Worm (Caenorhabditis elegans) whole organism, L4 larva: ENCODE measurements around the gene tmed-13.

Experiments used
- F10B5.3 ChIP-seq: sonication (generic microtip); optimal IDR thresholded peaks from 2 replicates; lab custom pipeline; 2016; ENCODE audit warnings: mild to moderate bottlenecking, missing genetic modification characterization, missing compliant biosample characterization
- F26F4.8 ChIP-seq: fragments of 200-800 bp; sonication (Bioruptor generic); conservative IDR thresholded peaks from 2 replicates; pipeline ENCODE4 v1.3.6; 2022; ENCODE audit warnings: missing genetic modification characterization, missing compliant biosample characterization
- T26A8.4 ChIP-seq: fragments of 200-800 bp; sonication (Bioruptor generic); IDR thresholded peaks from 2 replicates; pipeline ENCODE4 v1.3.6; 2022; ENCODE audit warnings: missing genetic modification characterization, missing compliant biosample characterization
- Y48G9A.11 ChIP-seq: fragments of 200-800 bp; sonication (Bioruptor generic); IDR thresholded peaks from 2 replicates; pipeline ENCODE4 v1.3.6; 2022; ENCODE audit warnings: missing genetic modification reagents, missing genetic modification characterization, missing compliant biosample characterization
- Y5F2A.4 ChIP-seq: fragments of 200-800 bp; sonication (Bioruptor generic); optimal IDR thresholded peaks from 2 replicates; lab custom pipeline; 2018; ENCODE audit warnings: mild to moderate bottlenecking, missing genetic modification characterization, missing compliant biosample characterization
- ZK337.2 ChIP-seq: fragments of 200-800 bp; sonication (Bioruptor generic); IDR thresholded peaks from 2 replicates; pipeline ENCODE4 v1.3.6; 2022; ENCODE audit warnings: missing genetic modification reagents, missing genetic modification characterization, missing compliant biosample characterization
- ZK546.5 ChIP-seq, 2 experiments: sonication (generic microtip); optimal IDR thresholded peaks; 2 replicates each; lab custom pipeline; 2017; ENCODE audit warnings: missing biosample characterization in 2 of 2, missing genetic modification characterization in 2 of 2
- aha-1 ChIP-seq: fragments of 150-350 bp; peaks from one replicate; lab custom pipeline; 2014; ENCODE audit warnings: missing biosample characterization, missing genetic modification characterization
- aly-2 ChIP-seq: sonication (generic microtip); optimal IDR thresholded peaks from 2 replicates; lab custom pipeline; 2018; ENCODE audit warnings: missing biosample characterization, missing genetic modification characterization
- ama-1 ChIP-seq: fragments of 150-350 bp; optimal IDR thresholded peaks from 2 replicates; lab custom pipeline; 2014; ENCODE audit warnings: inconsistent platforms, mixed read lengths
- arid-1 ChIP-seq: fragments of 200-800 bp; sonication (Bioruptor generic); conservative IDR thresholded peaks from 2 replicates; pipeline ENCODE4 v1.3.6; 2022; ENCODE audit warnings: missing genetic modification reagents, missing genetic modification characterization, missing compliant biosample characterization
- ceh-62 ChIP-seq: sonication (generic microtip); optimal IDR thresholded peaks from 2 replicates; lab custom pipeline; 2017; ENCODE audit warnings: missing biosample characterization, missing genetic modification characterization
- ces-1 ChIP-seq: fragments of 150-350 bp; sonication (generic microtip); optimal IDR thresholded peaks from 4 replicates; lab custom pipeline; 2014; ENCODE audit warnings: missing biosample characterization, missing genetic modification reagents, missing genetic modification characterization
- ctbp-1 ChIP-seq: fragments of 200-800 bp; sonication (Bioruptor generic); IDR thresholded peaks from 2 replicates; pipeline ENCODE4 v1.3.6; 2022; ENCODE audit warnings: missing genetic modification reagents, missing genetic modification characterization, missing compliant biosample characterization
- daf-16 ChIP-seq, 3 experiments: sonication (generic microtip); optimal IDR thresholded peaks; 2 replicates each; lab custom pipeline; 2016 to 2017; ENCODE audit warnings: missing genetic modification characterization in 3 of 3, missing genetic modification reagents in 3 of 3, mild to moderate bottlenecking in 2 of 3, missing compliant biosample characterization in 2 of 3, missing biosample characterization in 1 of 3, moderate library complexity in 1 of 3
- daf-19 ChIP-seq: fragments of 200-800 bp; sonication (Bioruptor generic); conservative IDR thresholded peaks from 2 replicates; pipeline ENCODE4 v1.3.6; 2022; ENCODE audit warnings: missing genetic modification characterization, missing compliant biosample characterization
- dmd-6 ChIP-seq: fragments of 200-800 bp; sonication (Bioruptor generic); IDR thresholded peaks from 2 replicates; pipeline ENCODE4 v1.3.6; 2022; ENCODE audit warnings: missing genetic modification reagents, missing genetic modification characterization, missing compliant biosample characterization
- dmd-9 ChIP-seq: fragments of 200-800 bp; sonication (Bioruptor generic); IDR thresholded peaks from 2 replicates; pipeline ENCODE4 v1.3.6; 2022; ENCODE audit warnings: missing genetic modification reagents, missing genetic modification characterization, missing compliant biosample characterization
- dpl-1 ChIP-seq: fragments of 150-350 bp; optimal IDR thresholded peaks from 2 replicates; lab custom pipeline; 2014; ENCODE audit warnings: missing biosample characterization, missing genetic modification reagents, missing genetic modification characterization
- duxl-1 ChIP-seq: sonication (generic microtip); optimal IDR thresholded peaks from 2 replicates; lab custom pipeline; 2016; ENCODE audit warnings: mild to moderate bottlenecking, missing genetic modification characterization, moderate library complexity, missing compliant biosample characterization; ENCODE audit not compliant: poor library complexity
- egl-27 ChIP-seq: sonication (generic microtip); optimal IDR thresholded peaks from 3 replicates; lab custom pipeline; 2017; ENCODE audit warnings: missing biosample characterization, missing genetic modification reagents, missing genetic modification characterization
- fkh-10 ChIP-seq: fragments of 150-350 bp; optimal IDR thresholded peaks from 2 replicates; lab custom pipeline; 2014; ENCODE audit warnings: missing biosample characterization, missing genetic modification reagents, missing genetic modification characterization
- hlh-11 ChIP-seq: fragments of 200-800 bp; sonication (Bioruptor generic); optimal IDR thresholded peaks from 2 replicates; lab custom pipeline; 2018; ENCODE audit warnings: mild to moderate bottlenecking, missing genetic modification characterization, missing compliant biosample characterization
- hmg-1.1 ChIP-seq: fragments of 200-800 bp; sonication (Bioruptor generic); IDR thresholded peaks from 2 replicates; pipeline ENCODE4 v1.3.6; 2022; ENCODE audit warnings: missing genetic modification reagents, missing genetic modification characterization, missing compliant biosample characterization
- lin-1 ChIP-seq: fragments of 200-800 bp; sonication (Bioruptor generic); IDR thresholded peaks from 2 replicates; pipeline ENCODE4 v1.3.6; 2022; ENCODE audit warnings: missing genetic modification reagents, missing genetic modification characterization, missing compliant biosample characterization
- lin-13 ChIP-seq: fragments of 150-350 bp; optimal IDR thresholded peaks from 2 replicates; lab custom pipeline; 2014; ENCODE audit warnings: missing biosample characterization, missing genetic modification reagents, missing genetic modification characterization
- lin-38 ChIP-seq: fragments of 200-800 bp; sonication (Bioruptor generic); IDR thresholded peaks from 2 replicates; pipeline ENCODE4 v1.3.6; 2022; ENCODE audit warnings: missing genetic modification reagents, missing genetic modification characterization, missing compliant biosample characterization
- lin-39 ChIP-seq: fragments of 150-350 bp; optimal IDR thresholded peaks from 2 replicates; lab custom pipeline; 2014; ENCODE audit warnings: missing biosample characterization, missing genetic modification reagents, missing genetic modification characterization
- mdl-1 ChIP-seq, 2 experiments: fragments of 150-350 bp in 1 of 2; sonication (generic microtip) in 1 of 2; optimal IDR thresholded peaks; 2 replicates each; lab custom pipeline; 2014 to 2017; ENCODE audit warnings: missing biosample characterization in 2 of 2, missing genetic modification characterization in 2 of 2
- mep-1 ChIP-seq: fragments of 150-350 bp; sonication (generic microtip); optimal IDR thresholded peaks from 3 replicates; lab custom pipeline; 2014; ENCODE audit warnings: missing biosample characterization, missing genetic modification characterization
- mes-2 ChIP-seq: sonication (generic microtip); optimal IDR thresholded peaks from 2 replicates; lab custom pipeline; 2016; ENCODE audit warnings: missing genotype, mild to moderate bottlenecking, missing genetic modification characterization, missing compliant biosample characterization; ENCODE audit not compliant: poor library complexity, severe bottlenecking
- mxl-3 ChIP-seq: fragments of 200-800 bp; sonication (Bioruptor generic); optimal IDR thresholded peaks from 2 replicates; lab custom pipeline; 2018; ENCODE audit warnings: mild to moderate bottlenecking, missing genetic modification characterization, missing compliant biosample characterization
- nhr-102 ChIP-seq: sonication (generic microtip); optimal IDR thresholded peaks from 2 replicates; lab custom pipeline; 2016; ENCODE audit warnings: mild to moderate bottlenecking, missing genetic modification characterization, moderate library complexity, missing compliant biosample characterization
- nhr-111 ChIP-seq: fragments of 200-800 bp; sonication (Bioruptor generic); optimal IDR thresholded peaks from 2 replicates; lab custom pipeline; 2018; ENCODE audit warnings: mild to moderate bottlenecking, missing genetic modification characterization, missing compliant biosample characterization
- nhr-237 ChIP-seq: sonication (generic microtip); optimal IDR thresholded peaks from 2 replicates; lab custom pipeline; 2017; ENCODE audit warnings: missing biosample characterization, missing genetic modification characterization
- nhr-28 ChIP-seq: fragments of 150-350 bp; optimal IDR thresholded peaks from 2 replicates; lab custom pipeline; 2014; ENCODE audit warnings: missing biosample characterization, missing genetic modification characterization
- nhr-42 ChIP-seq: fragments of 200-800 bp; sonication (Bioruptor generic); IDR thresholded peaks from 2 replicates; pipeline ENCODE4 v1.3.6; 2022; ENCODE audit warnings: missing genetic modification characterization, missing compliant biosample characterization
- nhr-48 ChIP-seq: sonication (generic microtip); optimal IDR thresholded peaks from 2 replicates; lab custom pipeline; 2016; ENCODE audit warnings: mild to moderate bottlenecking, missing genetic modification characterization, missing compliant biosample characterization
- nhr-76 ChIP-seq: fragments of 150-350 bp; optimal IDR thresholded peaks from 2 replicates; lab custom pipeline; 2014; ENCODE audit warnings: missing biosample characterization, missing genetic modification characterization
- nhr-77 ChIP-seq: fragments of 150-350 bp; optimal IDR thresholded peaks from 2 replicates; lab custom pipeline; 2014; ENCODE audit warnings: missing biosample characterization, missing genetic modification characterization
- pha-4 ChIP-seq, 2 experiments: fragments of 150-350 bp in 1 of 2; fragments of 200-800 bp in 1 of 2; sonication (Bioruptor generic) in 1 of 2; IDR thresholded peaks in 1 of 2; optimal IDR thresholded peaks in 1 of 2; 2 replicates each; pipeline versions ENCODE4 v1.3.6 to Lab custom; 2014 to 2022; ENCODE audit warnings: missing genetic modification characterization in 2 of 2, missing genetic modification reagents in 2 of 2, missing biosample characterization in 1 of 2, missing compliant biosample characterization in 1 of 2
- php-3 ChIP-seq: fragments of 200-800 bp; sonication (Bioruptor generic); IDR thresholded peaks from 2 replicates; pipeline ENCODE4 v1.3.6; 2022; ENCODE audit warnings: missing genetic modification reagents, missing genetic modification characterization, missing compliant biosample characterization
- pqm-1 ChIP-seq: sonication (generic microtip); optimal IDR thresholded peaks from 2 replicates; lab custom pipeline; 2017; ENCODE audit warnings: missing biosample characterization, missing genetic modification characterization
- rbr-2 ChIP-seq: sonication (generic microtip); optimal IDR thresholded peaks from 2 replicates; lab custom pipeline; 2016; ENCODE audit warnings: missing genotype, missing genetic modification characterization, missing compliant biosample characterization
- snpc-1.2 ChIP-seq: fragments of 200-800 bp; sonication (Bioruptor generic); IDR thresholded peaks from 2 replicates; pipeline ENCODE4 v1.3.6; 2022; ENCODE audit warnings: missing genetic modification reagents, missing genetic modification characterization, missing compliant biosample characterization
- snpc-4 ChIP-seq: fragments of 150-350 bp; optimal IDR thresholded peaks from 2 replicates; lab custom pipeline; 2014; ENCODE audit warnings: missing biosample characterization, missing genetic modification characterization
- tra-1 ChIP-seq: fragments of 200-800 bp; sonication (Bioruptor generic); IDR thresholded peaks from 2 replicates; pipeline ENCODE4 v1.3.6; 2022; ENCODE audit warnings: missing genetic modification reagents, missing genetic modification characterization, missing compliant biosample characterization
- unc-62 ChIP-seq, 3 experiments: fragments of 150-350 bp in 1 of 3; sonication (generic microtip); optimal IDR thresholded peaks in 2 of 3; peaks in 1 of 3; 1 replicate in 1 of 3; 2 replicates in 2 of 3; lab custom pipeline; 2014 to 2017; ENCODE audit warnings: missing biosample characterization in 3 of 3, missing genetic modification characterization in 3 of 3, missing genetic modification reagents in 3 of 3, missing genotype in 1 of 3
- zfp-2 ChIP-seq: sonication (generic microtip); optimal IDR thresholded peaks from 2 replicates; lab custom pipeline; 2016; ENCODE audit warnings: mild to moderate bottlenecking, missing genetic modification characterization, missing compliant biosample characterization
- zip-11 ChIP-seq: fragments of 200-800 bp; sonication (Bioruptor generic); IDR thresholded peaks from 2 replicates; pipeline ENCODE4 v1.3.6; 2022; ENCODE audit warnings: missing genetic modification characterization, missing compliant biosample characterization

The tmed-13 gene

DNA sequence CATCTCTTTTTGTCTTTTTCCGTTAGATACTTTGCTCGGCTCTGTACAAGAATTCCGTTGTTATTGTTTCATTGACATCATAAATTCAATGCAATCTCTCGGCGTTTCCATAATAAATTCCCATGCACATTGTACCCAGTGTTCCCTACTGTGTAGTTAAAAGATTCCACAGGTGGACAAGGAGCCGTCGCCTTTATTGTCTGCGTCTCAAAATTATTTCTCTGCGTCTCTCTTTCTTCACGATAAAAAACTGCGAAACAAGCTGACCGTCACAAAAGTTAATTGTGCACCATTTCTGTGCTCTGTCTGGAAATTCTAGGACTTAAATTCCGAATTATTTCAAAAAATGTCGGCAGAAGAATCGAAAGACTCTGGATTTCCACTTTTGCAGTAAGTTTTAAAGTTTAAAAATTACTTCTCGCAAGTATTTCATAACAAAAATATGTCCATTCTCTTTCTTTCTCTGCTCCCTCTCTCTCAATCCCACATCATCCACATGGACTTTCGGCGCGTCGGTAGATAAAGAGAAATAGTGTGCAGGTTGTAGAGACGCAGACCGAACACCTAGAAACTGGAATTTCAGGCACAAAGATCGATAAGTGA is 29.1 kb downstream of the tmed-13 start:
- TF ChIP-seq daf-19 (GFP tag; lab: Robert Waterston, UW): 0 out of 2 replicates have a peak, but pooled peaks have one; percentile 22
- TF ChIP-seq ces-1 (GFP tag; lab: Kevin White, UChicago): no peak
- no peak for TF ChIP-seq Y48G9A.11 (GFP tag; lab: Robert Waterston, UW)
- peak; percentile 32 for TF ChIP-seq nhr-77
- TF ChIP-seq nhr-76: no peak
- TF ChIP-seq tra-1: no peak
- no peak for TF ChIP-seq Y5F2A.4 (GFP tag; lab: Kevin White, UChicago)
- no peak for TF ChIP-seq pqm-1
- no peak for TF ChIP-seq mep-1 (tag; lab: Kevin White, UChicago)
- peak; percentile 83 for TF ChIP-seq hlh-11 (tag; lab: Kevin White, UChicago)
- TF ChIP-seq dpl-1 (GFP tag; lab: Kevin White, UChicago): peak; percentile 14
- TF ChIP-seq mxl-3: no peak
- TF ChIP-seq zfp-2 (tag; lab: Kevin White, UChicago): no peak
- TF ChIP-seq ZK337.2 (GFP tag; lab: Robert Waterston, UW): no peak
- TF ChIP-seq daf-16 (GFP tag; optimal IDR thresholded peaks at IDR 0.05; lab: Kevin White, UChicago): no peak
- peak; percentile 53 for TF ChIP-seq daf-16 (tag; optimal IDR thresholded peaks at IDR 0.05; lab: Kevin White, UChicago)
- peak; percentile 8 to 22 for TF ChIP-seq mdl-1 (tag; optimal IDR thresholded peaks at IDR 0.05; lab: Kevin White, UChicago)
- peak in 1 of 2 experiments; percentile 40 for TF ChIP-seq unc-62 (GFP tag; optimal IDR thresholded peaks at IDR 0.05 in 1 of 2; lab: Kevin White, UChicago)
- TF ChIP-seq unc-62 (tag; optimal IDR thresholded peaks at IDR 0.05; lab: Kevin White, UChicago): no peak
- TF ChIP-seq dmd-6 (GFP tag; lab: Robert Waterston, UW): peak; percentile 58
- no peak for TF ChIP-seq snpc-1.2 (GFP tag; lab: Robert Waterston, UW)
- TF ChIP-seq nhr-102: peak; percentile 27
- no peak for TF ChIP-seq nhr-237
- no peak for TF ChIP-seq lin-39
- no peak for TF ChIP-seq T26A8.4 (GFP tag; lab: Robert Waterston, UW)
- no peak for TF ChIP-seq lin-1 (GFP tag; lab: Robert Waterston, UW)
- TF ChIP-seq egl-27 (tag; lab: Kevin White, UChicago): no peak
- TF ChIP-seq nhr-111 (GFP tag; lab: Kevin White, UChicago): no peak
- no peak for TF ChIP-seq aly-2 (tag; lab: Kevin White, UChicago)
- TF ChIP-seq mes-2 (tag; lab: Kevin White, UChicago): no peak
- TF ChIP-seq arid-1 (GFP tag; lab: Robert Waterston, UW): no peak
- no peak for TF ChIP-seq ZK546.5 (tag; optimal IDR thresholded peaks at IDR 0.05; lab: Kevin White, UChicago)
- TF ChIP-seq ctbp-1: no peak
- no peak for TF ChIP-seq nhr-42
- peak; percentile 27; the same call in 1 of the 2 replicates for TF ChIP-seq lin-38 (GFP tag; lab: Robert Waterston, UW)
- TF ChIP-seq pha-4 (GFP tag; IDR thresholded peaks at IDR 0.05; lab: Robert Waterston, UW): no peak
- no peak for TF ChIP-seq pha-4 (tag; optimal IDR thresholded peaks at IDR 0.05; lab: Kevin White, UChicago)
- TF ChIP-seq hmg-1.1: 0 out of 2 replicates have a peak, but pooled peaks have one; percentile 12
- TF ChIP-seq F10B5.3 (tag; lab: Kevin White, UChicago): no peak
- peak; percentile 58 for TF ChIP-seq nhr-48
- TF ChIP-seq rbr-2 (tag; lab: Kevin White, UChicago): no peak
- TF ChIP-seq ceh-62 (tag; lab: Kevin White, UChicago): no peak
- TF ChIP-seq ama-1 (lab: Kevin White, UChicago): no peak
- TF ChIP-seq zip-11 (GFP tag; lab: Robert Waterston, UW): no peak
- peak; percentile 65; the same call in 1 of the 2 replicates for TF ChIP-seq php-3 (GFP tag; lab: Robert Waterston, UW)
- TF ChIP-seq snpc-4 (tag; lab: Kevin White, UChicago): no peak
- TF ChIP-seq dmd-9 (GFP tag; lab: Robert Waterston, UW): no peak
- TF ChIP-seq F26F4.8: no peak
- TF ChIP-seq aha-1 (tag; lab: Kevin White, UChicago): peak; percentile 19
- TF ChIP-seq lin-13 (GFP tag; lab: Kevin White, UChicago): no peak
- no peak for TF ChIP-seq duxl-1 (tag; lab: Kevin White, UChicago)
- TF ChIP-seq fkh-10 (GFP tag; lab: Kevin White, UChicago): no peak
- TF ChIP-seq nhr-28: peak; percentile 48
